Worm (Caenorhabditis elegans) whole organism, L3 larva: Measurements from ENCODE around the gene F31D5.1.

Experiments used
- elt-3 ChIP-seq, 3 experiments: fragments of 150-350 bp in 1 of 3; sonication (generic microtip) in 2 of 3; optimal IDR thresholded peaks; 2 replicates in 2 of 3; 4 replicates in 1 of 3; lab custom pipeline; 2014 to 2017; ENCODE audit warnings: missing biosample characterization in 3 of 3, missing genetic modification characterization in 3 of 3
- unc-62 ChIP-seq: fragments of 150-350 bp; sonication (generic microtip); optimal IDR thresholded peaks from 4 replicates; lab custom pipeline; 2014; ENCODE audit warnings: missing biosample characterization, missing genetic modification reagents, missing genetic modification characterization

ce11 chrII:4235959-4236358 lies 16.8 kb downstream of the F31D5.1 start, which contains the start of gene fbxc-43:
- TF ChIP-seq elt-3 (tag; optimal IDR thresholded peaks at IDR 0.05; lab: Kevin White, UChicago) (no peak), unc-62 (no peak)
